Worm (Caenorhabditis elegans) whole organism, L1 larva: ENCODE data around the gene dolk-1.

ENCODE experiments used
- C04F5.9 ChIP-seq: sonication (generic microtip); optimal IDR thresholded peaks from 2 replicates; lab custom pipeline; 2016; ENCODE audit warnings: missing genetic modification characterization, missing compliant biosample characterization
- C34B4.2 ChIP-seq: sonication (generic microtip); optimal IDR thresholded peaks from 2 replicates; lab custom pipeline; 2017; ENCODE audit warnings: mild to moderate bottlenecking, missing genetic modification characterization, missing compliant biosample characterization
- F16B12.6 ChIP-seq: fragments of 150-350 bp; optimal IDR thresholded peaks from 2 replicates; lab custom pipeline; 2014; ENCODE audit warnings: missing biosample characterization, missing genetic modification characterization
- aha-1 ChIP-seq: fragments of 150-350 bp; optimal IDR thresholded peaks from 2 replicates; lab custom pipeline; 2014; ENCODE audit warnings: missing biosample characterization, missing genetic modification characterization
- alr-1 ChIP-seq: fragments of 200-800 bp; sonication (Bioruptor generic); optimal IDR thresholded peaks from 2 replicates; lab custom pipeline; 2018; ENCODE audit warnings: borderline replicate concordance, mild to moderate bottlenecking, missing genetic modification characterization, missing compliant biosample characterization
- aly-2 ChIP-seq: fragments of 150-350 bp; optimal IDR thresholded peaks from 2 replicates; lab custom pipeline; 2014; ENCODE audit warnings: missing biosample characterization, missing genetic modification characterization
- ceh-8 ChIP-seq: fragments of 200-800 bp; sonication (Bioruptor generic); optimal IDR thresholded peaks from 2 replicates; lab custom pipeline; 2018; ENCODE audit warnings: mild to moderate bottlenecking, missing genetic modification characterization, moderate library complexity, missing compliant biosample characterization
- ceh-88 ChIP-seq: fragments of 200-800 bp; sonication (Bioruptor generic); IDR thresholded peaks from 2 replicates; pipeline ENCODE4 v1.3.6; 2022; ENCODE audit warnings: missing genetic modification characterization, missing compliant biosample characterization
- dpl-1 ChIP-seq, 3 experiments: fragments of 150-350 bp in 2 of 3; sonication (generic microtip) in 1 of 3; optimal IDR thresholded peaks; 2 replicates each; lab custom pipeline; 2014 to 2017; ENCODE audit warnings: missing biosample characterization in 3 of 3, missing genetic modification characterization in 3 of 3, missing genetic modification reagents in 3 of 3
- efl-1 ChIP-seq, 4 experiments: fragments of 150-350 bp; optimal IDR thresholded peaks in 3 of 4; peaks in 1 of 4; 1 replicate in 1 of 4; 2 replicates in 3 of 4; lab custom pipeline; 2014; ENCODE audit warnings: missing biosample characterization in 2 of 4, missing genetic modification characterization in 2 of 4, missing genetic modification reagents in 2 of 4
- efl-3 ChIP-seq: fragments of 200-800 bp; sonication (Bioruptor generic); optimal IDR thresholded peaks from 2 replicates; lab custom pipeline; 2018; ENCODE audit warnings: mild to moderate bottlenecking, missing genetic modification characterization, missing compliant biosample characterization
- egl-27 ChIP-seq, 2 experiments: fragments of 150-350 bp in 1 of 2; sonication (generic microtip); optimal IDR thresholded peaks; 3 replicates each; lab custom pipeline; 2017 to 2018; ENCODE audit warnings: missing biosample characterization in 2 of 2, missing genetic modification characterization in 2 of 2, missing genetic modification reagents in 2 of 2
- elt-2 ChIP-seq: sonication (generic microtip); optimal IDR thresholded peaks from 2 replicates; lab custom pipeline; 2016; ENCODE audit warnings: missing genetic modification characterization, mild to moderate bottlenecking, inconsistent platforms, missing compliant biosample characterization, missing genetic modification reagents
- elt-3 ChIP-seq, 6 experiments: fragments of 150-350 bp in 1 of 6; sonication (generic microtip); optimal IDR thresholded peaks; 2 replicates each; lab custom pipeline; 2017 to 2018; ENCODE audit warnings: missing biosample characterization in 6 of 6, missing genetic modification characterization in 6 of 6, inconsistent platforms in 1 of 6
- fkh-10 ChIP-seq: sonication (generic microtip); optimal IDR thresholded peaks from 2 replicates; lab custom pipeline; 2017; ENCODE audit warnings: missing biosample characterization, missing genetic modification reagents, missing genetic modification characterization
- fkh-8 ChIP-seq: sonication (generic microtip); optimal IDR thresholded peaks from 2 replicates; lab custom pipeline; 2016; ENCODE audit warnings: mild to moderate bottlenecking, missing genetic modification characterization, missing compliant biosample characterization
- grh-1 ChIP-seq: fragments of 200-800 bp; sonication (Bioruptor generic); IDR thresholded peaks from 2 replicates; pipeline ENCODE4 v1.3.6; 2022; ENCODE audit warnings: missing genetic modification reagents, missing genetic modification characterization, missing compliant biosample characterization
- hlh-17 ChIP-seq: fragments of 200-800 bp; sonication (Bioruptor generic); optimal IDR thresholded peaks from 2 replicates; lab custom pipeline; 2018; ENCODE audit warnings: missing genetic modification characterization, mild to moderate bottlenecking, missing compliant biosample characterization, moderate library complexity, borderline replicate concordance
- hlh-4 ChIP-seq: sonication (generic microtip); optimal IDR thresholded peaks from 2 replicates; lab custom pipeline; 2016; ENCODE audit warnings: mild to moderate bottlenecking, missing genetic modification characterization, missing compliant biosample characterization
- jun-1 ChIP-seq: fragments of 150-350 bp; optimal IDR thresholded peaks from 2 replicates; lab custom pipeline; 2014; ENCODE audit warnings: missing biosample characterization, missing genetic modification reagents, missing genetic modification characterization
- lsy-2 ChIP-seq, 2 experiments: fragments of 150-350 bp; optimal IDR thresholded peaks; 2 replicates each; lab custom pipeline; 2014; ENCODE audit warnings: missing biosample characterization in 2 of 2, missing genetic modification characterization in 2 of 2
- mab-9 ChIP-seq: fragments of 200-800 bp; sonication (Bioruptor generic); IDR thresholded peaks from 2 replicates; pipeline ENCODE4 v1.3.6; 2022; ENCODE audit warnings: missing genetic modification reagents, missing genetic modification characterization, missing compliant biosample characterization
- mef-2 ChIP-seq: fragments of 150-350 bp; optimal IDR thresholded peaks from 2 replicates; lab custom pipeline; 2014; ENCODE audit warnings: missing biosample characterization, missing genetic modification characterization
- mep-1 ChIP-seq: fragments of 150-350 bp; optimal IDR thresholded peaks from 2 replicates; lab custom pipeline; 2014; ENCODE audit warnings: missing biosample characterization, missing genetic modification characterization
- nhr-237 ChIP-seq: fragments of 150-350 bp; optimal IDR thresholded peaks from 2 replicates; lab custom pipeline; 2014; ENCODE audit warnings: missing biosample characterization, missing genetic modification characterization
- nhr-28 ChIP-seq: fragments of 150-350 bp; optimal IDR thresholded peaks from 2 replicates; lab custom pipeline; 2014; ENCODE audit warnings: missing biosample characterization, missing genetic modification characterization
- nhr-47 ChIP-seq: sonication (generic microtip); optimal IDR thresholded peaks from 2 replicates; lab custom pipeline; 2016; ENCODE audit warnings: mild to moderate bottlenecking, missing genetic modification characterization, moderate library complexity, missing compliant biosample characterization
- pag-3 ChIP-seq: sonication (generic microtip); optimal IDR thresholded peaks from 2 replicates; lab custom pipeline; 2017; ENCODE audit warnings: missing genetic modification characterization, mild to moderate bottlenecking, missing compliant biosample characterization, antibody characterized with exemption, borderline replicate concordance; ENCODE audit not compliant: insufficient read depth
- pqm-1 ChIP-seq: sonication (generic microtip); optimal IDR thresholded peaks from 3 replicates; lab custom pipeline; 2017; ENCODE audit warnings: missing biosample characterization, missing genetic modification characterization
- snpc-4 ChIP-seq: fragments of 150-350 bp; optimal IDR thresholded peaks from 2 replicates; lab custom pipeline; 2014; ENCODE audit warnings: missing biosample characterization, missing genetic modification characterization
- snu-23 ChIP-seq: sonication (generic microtip); optimal IDR thresholded peaks from 2 replicates; lab custom pipeline; 2016; ENCODE audit warnings: missing genetic modification characterization, missing compliant biosample characterization
- sox-4 ChIP-seq: sonication (generic microtip); optimal IDR thresholded peaks from 2 replicates; lab custom pipeline; 2016; ENCODE audit warnings: missing genetic modification characterization, missing compliant biosample characterization
- swsn-7 ChIP-seq: sonication (generic microtip); optimal IDR thresholded peaks from 2 replicates; lab custom pipeline; 2016; ENCODE audit warnings: missing genetic modification characterization, missing compliant biosample characterization
- tbx-2 ChIP-seq: sonication (generic microtip); optimal IDR thresholded peaks from 2 replicates; lab custom pipeline; 2016; ENCODE audit warnings: missing genetic modification characterization, missing compliant biosample characterization
- unc-62 ChIP-seq: fragments of 150-350 bp; optimal IDR thresholded peaks from 2 replicates; lab custom pipeline; 2014; ENCODE audit warnings: missing biosample characterization, missing genetic modification reagents, missing genetic modification characterization
- unc-86 ChIP-seq: sonication (generic microtip); optimal IDR thresholded peaks from 2 replicates; lab custom pipeline; 2016; ENCODE audit warnings: missing genetic modification characterization, missing compliant biosample characterization
- vab-15 ChIP-seq: sonication (generic microtip); optimal IDR thresholded peaks from 2 replicates; lab custom pipeline; 2017; ENCODE audit warnings: missing genotype, mild to moderate bottlenecking, missing genetic modification characterization, missing compliant biosample characterization
- xbp-1 ChIP-seq: sonication (generic microtip); optimal IDR thresholded peaks from 2 replicates; lab custom pipeline; 2016; ENCODE audit warnings: missing genetic modification characterization, missing compliant biosample characterization
- zip-4 ChIP-seq: fragments of 200-800 bp; sonication (Bioruptor generic); optimal IDR thresholded peaks from 2 replicates; lab custom pipeline; 2018; ENCODE audit warnings: mild to moderate bottlenecking, missing genetic modification characterization, moderate library complexity, missing compliant biosample characterization
- ztf-11 ChIP-seq, 2 experiments: sonication (generic microtip); optimal IDR thresholded peaks; 2 replicates each; lab custom pipeline; 2016 to 2017; ENCODE audit warnings: missing genetic modification characterization in 2 of 2, missing biosample characterization in 1 of 2, missing compliant biosample characterization in 1 of 2
- ztf-4 ChIP-seq: fragments of 150-350 bp; optimal IDR thresholded peaks from 2 replicates; lab custom pipeline; 2014; ENCODE audit warnings: missing biosample characterization, missing genetic modification characterization

dolk-1 gene

ce11 chrIII:11942664-11943063 lies 9.2 kb upstream of the dolk-1 start (continued):
- TF ChIP-seq pag-3 (tag; lab: Kevin White, UChicago) (no peak), fkh-10 (GFP tag; lab: Kevin White, UChicago) (no peak), fkh-8 (tag; lab: Kevin White, UChicago) (no peak), efl-3 (GFP tag; lab: Kevin White, UChicago) (no peak), mef-2 (tag; lab: Kevin White, UChicago) (peak; percentile 38), sox-4 (no peak), egl-27 (tag; optimal IDR thresholded peaks at IDR 0.05; lab: Kevin White, UChicago) (no peak), aly-2 (tag; lab: Kevin White, UChicago) (no peak), hlh-4 (tag; lab: Kevin White, UChicago) (no peak), swsn-7 (tag; lab: Kevin White, UChicago) (peak; percentile 46), unc-86 (tag; lab: Kevin White, UChicago) (no peak), mep-1 (tag; lab: Kevin White, UChicago) (no peak), elt-2 (tag; lab: Kevin White, UChicago) (no peak), zip-4 (GFP tag; lab: Kevin White, UChicago) (no peak), F16B12.6 (tag; lab: Kevin White, UChicago) (no peak), alr-1 (tag; lab: Kevin White, UChicago) (no peak), hlh-17 (GFP tag; lab: Kevin White, UChicago) (no peak), pqm-1 (tag; lab: Kevin White, UChicago) (no peak), nhr-47 (tag; lab: Kevin White, UChicago) (peak; percentile 54), aha-1 (tag; lab: Kevin White, UChicago) (no peak), ztf-11 (tag; optimal IDR thresholded peaks at IDR 0.05; lab: Kevin White, UChicago) (no peak), snpc-4 (no peak), nhr-237 (tag; lab: Kevin White, UChicago) (no peak), snu-23 (GFP tag; lab: Kevin White, UChicago) (peak; percentile 64), elt-3 (tag; optimal IDR thresholded peaks at IDR 0.05; lab: Kevin White, UChicago) (no peak), ceh-88 (GFP tag; lab: Robert Waterston, UW) (no peak), dpl-1 (GFP tag; optimal IDR thresholded peaks at IDR 0.05; lab: Kevin White, UChicago) (no peak), mab-9 (no peak), ztf-4 (no peak), jun-1 (tag; lab: Kevin White, UChicago) (no peak), grh-1 (GFP tag; lab: Robert Waterston, UW) (no peak), xbp-1 (tag; lab: Kevin White, UChicago) (peak; percentile 11), unc-62 (GFP tag; lab: Kevin White, UChicago) (no peak), nhr-28 (tag; lab: Kevin White, UChicago) (no peak), vab-15 (tag; lab: Kevin White, UChicago) (no peak), ceh-8 (no peak), tbx-2 (tag; lab: Kevin White, UChicago) (no peak), C34B4.2 (tag; lab: Kevin White, UChicago) (no peak), efl-1 (optimal IDR thresholded peaks at IDR 0.05; lab: Kevin White, UChicago) (peak; percentile 19 to 27), efl-1 (GFP tag; optimal IDR thresholded peaks at IDR 0.05 in 1 of 2; lab: Kevin White, UChicago) (peak; percentile 26 to 90)

DNA sequence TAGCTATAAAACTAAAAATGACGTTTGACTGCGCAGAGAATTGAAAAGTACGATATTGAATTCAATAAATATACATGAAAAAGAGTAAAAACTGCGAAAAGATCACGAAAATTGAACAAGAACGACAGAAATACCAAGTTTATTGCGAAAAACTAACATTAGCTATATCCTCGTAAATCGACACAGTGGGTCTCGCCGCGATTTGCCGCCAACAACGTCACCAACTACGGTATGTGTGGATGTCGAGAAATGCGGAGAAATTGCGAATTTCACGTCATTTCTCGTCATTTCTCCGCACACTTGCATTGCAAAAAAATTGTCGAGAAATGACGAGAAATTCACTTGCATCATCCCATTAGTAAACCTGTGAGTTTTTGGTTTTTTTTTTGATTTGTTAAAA lies 6.6 kb upstream of the dolk-1 start:
- TF ChIP-seq C04F5.9 (tag; lab: Kevin White, UChicago): peak; percentile 97
- TF ChIP-seq lsy-2 (tag; optimal IDR thresholded peaks at IDR 0.05; lab: Kevin White, UChicago): peak in 1 of 2 experiments; percentile 27
